Worm (Caenorhabditis elegans) whole organism, L4 larva: ENCODE results near the gene F21C10.7.

Experiments
- D1046.2 ChIP-seq: fragments of 200-800 bp; sonication (Bioruptor generic); IDR thresholded peaks from 2 replicates; pipeline ENCODE4 v1.3.6; 2022; ENCODE audit warnings: missing genetic modification characterization, missing compliant biosample characterization
- F26F4.8 ChIP-seq: fragments of 200-800 bp; sonication (Bioruptor generic); conservative IDR thresholded peaks from 2 replicates; pipeline ENCODE4 v1.3.6; 2022; ENCODE audit warnings: missing genetic modification characterization, missing compliant biosample characterization
- R02D3.7 ChIP-seq: fragments of 150-350 bp; sonication (generic microtip); optimal IDR thresholded peaks from 3 replicates; lab custom pipeline; 2014; ENCODE audit warnings: missing biosample characterization, missing genetic modification characterization
- T20F7.1 ChIP-seq: fragments of 200-800 bp; sonication (Bioruptor generic); optimal IDR thresholded peaks from 2 replicates; lab custom pipeline; 2018; ENCODE audit warnings: mild to moderate bottlenecking, missing genetic modification characterization, missing compliant biosample characterization
- Y75B8A.6 ChIP-seq: fragments of 200-800 bp; sonication (Bioruptor generic); IDR thresholded peaks from 2 replicates; pipeline ENCODE4 v1.3.6; 2022; ENCODE audit warnings: missing genetic modification reagents, missing genetic modification characterization, missing compliant biosample characterization
- ceh-20 ChIP-seq: fragments of 200-800 bp; sonication (Bioruptor generic); IDR thresholded peaks from 2 replicates; pipeline ENCODE4 v1.3.6; 2022; ENCODE audit warnings: missing genetic modification reagents, missing genetic modification characterization, missing compliant biosample characterization
- ceh-28 ChIP-seq: fragments of 150-350 bp; optimal IDR thresholded peaks from 2 replicates; lab custom pipeline; 2014; ENCODE audit warnings: missing biosample characterization, missing genetic modification reagents, missing genetic modification characterization
- ceh-32 ChIP-seq: sonication (generic microtip); optimal IDR thresholded peaks from 2 replicates; lab custom pipeline; 2016; ENCODE audit warnings: mild to moderate bottlenecking, missing genetic modification characterization, missing compliant biosample characterization; ENCODE audit not compliant: poor library complexity
- ceh-44 ChIP-seq: fragments of 200-800 bp; sonication (Bioruptor generic); IDR thresholded peaks from 2 replicates; pipeline ENCODE4 v1.3.6; 2022; ENCODE audit warnings: missing genetic modification reagents, missing genetic modification characterization, missing compliant biosample characterization
- daf-12 ChIP-seq: fragments of 150-350 bp; optimal IDR thresholded peaks from 2 replicates; lab custom pipeline; 2014; ENCODE audit warnings: missing biosample characterization, missing genetic modification reagents, missing genetic modification characterization
- daf-16 ChIP-seq, 3 experiments: sonication (generic microtip); optimal IDR thresholded peaks; 2 replicates each; lab custom pipeline; 2016 to 2017; ENCODE audit warnings: missing genetic modification characterization in 3 of 3, missing genetic modification reagents in 3 of 3, mild to moderate bottlenecking in 2 of 3, missing compliant biosample characterization in 2 of 3, missing biosample characterization in 1 of 3, moderate library complexity in 1 of 3
- daf-8 ChIP-seq: fragments of 200-800 bp; sonication (Bioruptor generic); IDR thresholded peaks from 2 replicates; pipeline ENCODE4 v1.3.6; 2022; ENCODE audit warnings: missing genetic modification characterization, missing compliant biosample characterization
- dmd-9 ChIP-seq: fragments of 200-800 bp; sonication (Bioruptor generic); IDR thresholded peaks from 2 replicates; pipeline ENCODE4 v1.3.6; 2022; ENCODE audit warnings: missing genetic modification reagents, missing genetic modification characterization, missing compliant biosample characterization
- dpl-1 ChIP-seq: fragments of 150-350 bp; optimal IDR thresholded peaks from 2 replicates; lab custom pipeline; 2014; ENCODE audit warnings: missing biosample characterization, missing genetic modification reagents, missing genetic modification characterization
- duxl-1 ChIP-seq: sonication (generic microtip); optimal IDR thresholded peaks from 2 replicates; lab custom pipeline; 2016; ENCODE audit warnings: mild to moderate bottlenecking, missing genetic modification characterization, moderate library complexity, missing compliant biosample characterization; ENCODE audit not compliant: poor library complexity
- dve-1 ChIP-seq: sonication (generic microtip); optimal IDR thresholded peaks from 2 replicates; lab custom pipeline; 2017; ENCODE audit warnings: antibody characterized with exemption, mild to moderate bottlenecking, missing genetic modification characterization, missing compliant biosample characterization; ENCODE audit not compliant: insufficient read depth
- egl-43 ChIP-seq: fragments of 200-800 bp; sonication (Bioruptor generic); IDR thresholded peaks from 2 replicates; pipeline ENCODE4 v1.3.6; 2022; ENCODE audit warnings: missing genetic modification reagents, missing genetic modification characterization, missing compliant biosample characterization
- fos-1 ChIP-seq: fragments of 150-350 bp; optimal IDR thresholded peaks from 2 replicates; lab custom pipeline; 2014; ENCODE audit warnings: missing biosample characterization, missing genetic modification characterization
- gei-8 ChIP-seq: fragments of 200-800 bp; sonication (Bioruptor generic); optimal IDR thresholded peaks from 2 replicates; lab custom pipeline; 2018; ENCODE audit warnings: mild to moderate bottlenecking, missing genetic modification characterization, missing compliant biosample characterization
- hif-1 ChIP-seq, 2 experiments: sonication (generic microtip); optimal IDR thresholded peaks; 2 replicates each; lab custom pipeline; 2016 to 2017; ENCODE audit warnings: missing compliant biosample characterization in 2 of 2, missing genetic modification characterization in 2 of 2, missing genetic modification reagents in 2 of 2, missing genotype in 2 of 2, mild to moderate bottlenecking in 1 of 2
- hlh-30 ChIP-seq: sonication (generic microtip); optimal IDR thresholded peaks from 2 replicates; lab custom pipeline; 2017; ENCODE audit warnings: antibody characterized with exemption, mild to moderate bottlenecking, missing genetic modification characterization, missing compliant biosample characterization; ENCODE audit not compliant: insufficient read depth
- lin-1 ChIP-seq: fragments of 200-800 bp; sonication (Bioruptor generic); IDR thresholded peaks from 2 replicates; pipeline ENCODE4 v1.3.6; 2022; ENCODE audit warnings: missing genetic modification reagents, missing genetic modification characterization, missing compliant biosample characterization
- lin-13 ChIP-seq: fragments of 150-350 bp; optimal IDR thresholded peaks from 2 replicates; lab custom pipeline; 2014; ENCODE audit warnings: missing biosample characterization, missing genetic modification reagents, missing genetic modification characterization
- lin-29 ChIP-seq: fragments of 200-800 bp; sonication (Bioruptor generic); IDR thresholded peaks from 2 replicates; pipeline ENCODE4 v1.3.6; 2022; ENCODE audit warnings: missing genetic modification reagents, missing genetic modification characterization, missing compliant biosample characterization
- lin-38 ChIP-seq: fragments of 200-800 bp; sonication (Bioruptor generic); IDR thresholded peaks from 2 replicates; pipeline ENCODE4 v1.3.6; 2022; ENCODE audit warnings: missing genetic modification reagents, missing genetic modification characterization, missing compliant biosample characterization
- lin-39 ChIP-seq: fragments of 150-350 bp; optimal IDR thresholded peaks from 2 replicates; lab custom pipeline; 2014; ENCODE audit warnings: missing biosample characterization, missing genetic modification reagents, missing genetic modification characterization
- madf-9 ChIP-seq: fragments of 200-800 bp; sonication (Bioruptor generic); conservative IDR thresholded peaks from 2 replicates; pipeline ENCODE4 v1.3.6; 2022; ENCODE audit warnings: missing genetic modification reagents, missing genetic modification characterization, missing compliant biosample characterization
- mxl-2 ChIP-seq: fragments of 200-800 bp; sonication (Bioruptor generic); conservative IDR thresholded peaks from 2 replicates; pipeline ENCODE4 v1.3.6; 2022; ENCODE audit warnings: missing genetic modification reagents, missing genetic modification characterization, missing compliant biosample characterization
- mxl-3 ChIP-seq: fragments of 200-800 bp; sonication (Bioruptor generic); optimal IDR thresholded peaks from 2 replicates; lab custom pipeline; 2018; ENCODE audit warnings: mild to moderate bottlenecking, missing genetic modification characterization, missing compliant biosample characterization
- nhr-111 ChIP-seq: fragments of 200-800 bp; sonication (Bioruptor generic); optimal IDR thresholded peaks from 2 replicates; lab custom pipeline; 2018; ENCODE audit warnings: mild to moderate bottlenecking, missing genetic modification characterization, missing compliant biosample characterization
- nhr-237 ChIP-seq: sonication (generic microtip); optimal IDR thresholded peaks from 2 replicates; lab custom pipeline; 2017; ENCODE audit warnings: missing biosample characterization, missing genetic modification characterization
- nhr-25 ChIP-seq: sonication (generic microtip); optimal IDR thresholded peaks from 2 replicates; lab custom pipeline; 2017; ENCODE audit warnings: missing genetic modification characterization, mild to moderate bottlenecking, missing compliant biosample characterization, antibody characterized with exemption, moderate library complexity, borderline replicate concordance; ENCODE audit not compliant: insufficient read depth
- nhr-28 ChIP-seq: fragments of 150-350 bp; optimal IDR thresholded peaks from 2 replicates; lab custom pipeline; 2014; ENCODE audit warnings: missing biosample characterization, missing genetic modification characterization
- nhr-42 ChIP-seq: fragments of 200-800 bp; sonication (Bioruptor generic); IDR thresholded peaks from 2 replicates; pipeline ENCODE4 v1.3.6; 2022; ENCODE audit warnings: missing genetic modification characterization, missing compliant biosample characterization
- nhr-6 ChIP-seq: fragments of 150-350 bp; optimal IDR thresholded peaks from 2 replicates; lab custom pipeline; 2014; ENCODE audit warnings: missing biosample characterization, missing genetic modification characterization
- pha-4 ChIP-seq, 2 experiments: fragments of 150-350 bp in 1 of 2; fragments of 200-800 bp in 1 of 2; sonication (Bioruptor generic) in 1 of 2; IDR thresholded peaks in 1 of 2; optimal IDR thresholded peaks in 1 of 2; 2 replicates each; pipeline versions ENCODE4 v1.3.6 to Lab custom; 2014 to 2022; ENCODE audit warnings: missing genetic modification characterization in 2 of 2, missing genetic modification reagents in 2 of 2, missing biosample characterization in 1 of 2, missing compliant biosample characterization in 1 of 2
- php-3 ChIP-seq: fragments of 200-800 bp; sonication (Bioruptor generic); IDR thresholded peaks from 2 replicates; pipeline ENCODE4 v1.3.6; 2022; ENCODE audit warnings: missing genetic modification reagents, missing genetic modification characterization, missing compliant biosample characterization
- set-16 ChIP-seq: fragments of 200-800 bp; sonication (Bioruptor generic); IDR thresholded peaks from 2 replicates; pipeline ENCODE4 v1.3.6; 2022; ENCODE audit warnings: missing genetic modification reagents, missing genetic modification characterization, missing compliant biosample characterization
- skn-1 ChIP-seq: fragments of 150-350 bp; optimal IDR thresholded peaks from 2 replicates; lab custom pipeline; 2014; ENCODE audit warnings: missing biosample characterization, missing genetic modification characterization
- snpc-1.2 ChIP-seq: fragments of 200-800 bp; sonication (Bioruptor generic); IDR thresholded peaks from 2 replicates; pipeline ENCODE4 v1.3.6; 2022; ENCODE audit warnings: missing genetic modification reagents, missing genetic modification characterization, missing compliant biosample characterization
- snpc-4 ChIP-seq: fragments of 150-350 bp; optimal IDR thresholded peaks from 2 replicates; lab custom pipeline; 2014; ENCODE audit warnings: missing biosample characterization, missing genetic modification characterization
- tag-97 ChIP-seq: fragments of 200-800 bp; sonication (Bioruptor generic); IDR thresholded peaks from 2 replicates; pipeline ENCODE4 v1.3.6; 2022; ENCODE audit warnings: missing genetic modification characterization, missing compliant biosample characterization
- tra-1 ChIP-seq: fragments of 200-800 bp; sonication (Bioruptor generic); IDR thresholded peaks from 2 replicates; pipeline ENCODE4 v1.3.6; 2022; ENCODE audit warnings: missing genetic modification reagents, missing genetic modification characterization, missing compliant biosample characterization
- unc-130 ChIP-seq: sonication (generic microtip); optimal IDR thresholded peaks from 2 replicates; lab custom pipeline; 2016; ENCODE audit warnings: missing genetic modification reagents, missing genetic modification characterization, missing compliant biosample characterization
- unc-62 ChIP-seq, 3 experiments: fragments of 150-350 bp in 1 of 3; sonication (generic microtip); optimal IDR thresholded peaks in 2 of 3; peaks in 1 of 3; 1 replicate in 1 of 3; 2 replicates in 2 of 3; lab custom pipeline; 2014 to 2017; ENCODE audit warnings: missing biosample characterization in 3 of 3, missing genetic modification characterization in 3 of 3, missing genetic modification reagents in 3 of 3, missing genotype in 1 of 3
- zag-1 ChIP-seq: fragments of 150-350 bp; optimal IDR thresholded peaks from 2 replicates; lab custom pipeline; 2014; ENCODE audit warnings: missing biosample characterization, missing genetic modification characterization
- zip-2 ChIP-seq: fragments of 150-350 bp; optimal IDR thresholded peaks from 2 replicates; lab custom pipeline; 2014; ENCODE audit warnings: missing biosample characterization, missing genetic modification characterization

F21C10.7 gene

DNA sequence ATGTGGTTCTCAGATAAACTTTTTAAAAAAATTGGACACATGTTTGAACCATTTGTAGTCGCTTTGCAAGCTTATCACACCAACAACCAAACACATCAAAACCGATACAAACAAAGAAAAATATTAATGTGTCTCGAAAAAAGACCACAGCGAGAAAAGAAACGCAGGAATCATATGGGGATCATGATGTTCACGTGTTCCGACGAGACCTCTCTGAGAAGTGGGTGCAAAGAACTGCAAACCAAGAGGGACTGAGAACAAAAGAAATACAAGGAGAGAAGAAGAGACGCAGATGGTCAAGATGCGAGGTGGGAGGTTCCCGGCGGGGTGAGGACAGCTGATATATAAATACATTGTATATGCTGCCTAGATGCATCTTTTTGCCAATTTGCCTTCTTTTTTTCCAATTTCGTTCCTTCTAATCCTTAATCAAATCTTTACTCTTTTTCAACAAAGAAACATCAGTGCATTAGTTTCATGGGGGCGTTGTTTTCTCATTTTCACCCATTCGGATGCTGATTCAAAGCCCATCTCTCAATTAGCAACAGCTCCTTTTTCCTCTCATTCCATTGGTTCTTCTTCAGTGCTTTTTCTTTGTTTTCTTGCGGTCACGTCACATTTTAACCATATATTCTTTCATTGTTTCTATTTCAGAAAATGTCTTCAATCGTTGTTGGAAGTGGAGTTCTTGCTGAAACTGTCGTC, 16.8 kb upstream of the F21C10.7 start, which contains the start of gene F21C10.10 (continued):
- peak; percentile 46; the same call in 1 of the 2 replicates for TF ChIP-seq madf-9 (GFP tag; lab: Robert Waterston, UW)
- peak; percentile 62; the same call in 1 of the 2 replicates for TF ChIP-seq lin-1 (GFP tag; lab: Robert Waterston, UW)
- TF ChIP-seq ceh-32: no peak
- TF ChIP-seq nhr-6 (tag; lab: Kevin White, UChicago): peak; percentile 50
- TF ChIP-seq lin-13 (GFP tag; lab: Kevin White, UChicago): peak; percentile 50
- TF ChIP-seq tag-97 (GFP tag; lab: Robert Waterston, UW): no peak
- peak; percentile 59 for TF ChIP-seq nhr-25 (tag; lab: Kevin White, UChicago)
- TF ChIP-seq ceh-20: peak; percentile 92
- TF ChIP-seq dpl-1 (GFP tag; lab: Kevin White, UChicago): peak; percentile 56
- TF ChIP-seq snpc-4 (tag; lab: Kevin White, UChicago): no peak
- no peak for TF ChIP-seq R02D3.7 (tag; lab: Kevin White, UChicago)
- TF ChIP-seq dmd-9 (GFP tag; lab: Robert Waterston, UW): no peak
- TF ChIP-seq skn-1 (tag; lab: Kevin White, UChicago): no peak
- no peak for TF ChIP-seq duxl-1
- no peak for TF ChIP-seq ceh-28 (tag; lab: Kevin White, UChicago)
- TF ChIP-seq mxl-2: peak; percentile 98
- TF ChIP-seq Y75B8A.6 (GFP tag; lab: Robert Waterston, UW): no peak
- TF ChIP-seq D1046.2 (GFP tag; lab: Robert Waterston, UW): no peak
- TF ChIP-seq nhr-42 (GFP tag; lab: Robert Waterston, UW): no peak; the same call in 1 of the 2 replicates
- TF ChIP-seq php-3 (GFP tag; lab: Robert Waterston, UW): peak; percentile 86
- TF ChIP-seq lin-39: no peak
- peak; percentile 41 to 73 for TF ChIP-seq hif-1 (tag; optimal IDR thresholded peaks at IDR 0.05; lab: Kevin White, UChicago)
- TF ChIP-seq dve-1 (tag; lab: Kevin White, UChicago): peak; percentile 98
- peak; percentile 59 for TF ChIP-seq set-16
- peak; percentile 93 for TF ChIP-seq mxl-3
- no peak for TF ChIP-seq zag-1 (tag; lab: Kevin White, UChicago)
- TF ChIP-seq nhr-28 (tag; lab: Kevin White, UChicago): peak; percentile 98
- TF ChIP-seq T20F7.1 (GFP tag; lab: Kevin White, UChicago): peak; percentile 68
- TF ChIP-seq snpc-1.2 (GFP tag; lab: Robert Waterston, UW): no peak
- peak; percentile 99 for TF ChIP-seq hlh-30 (tag; lab: Kevin White, UChicago)
- TF ChIP-seq unc-62 (GFP tag; optimal IDR thresholded peaks at IDR 0.05 in 1 of 2; lab: Kevin White, UChicago): peak in 1 of 2 experiments; percentile 98
- no peak for TF ChIP-seq unc-62 (tag; optimal IDR thresholded peaks at IDR 0.05; lab: Kevin White, UChicago)
- peak; percentile 98 for TF ChIP-seq gei-8 (GFP tag; lab: Kevin White, UChicago)
- no peak for TF ChIP-seq ceh-44 (GFP tag; lab: Robert Waterston, UW)
- peak; percentile 76 for TF ChIP-seq pha-4 (GFP tag; IDR thresholded peaks at IDR 0.05; lab: Robert Waterston, UW)
- TF ChIP-seq pha-4 (tag; optimal IDR thresholded peaks at IDR 0.05; lab: Kevin White, UChicago): peak; percentile 60
- peak; percentile 31 for TF ChIP-seq zip-2
- peak; percentile 45 for TF ChIP-seq lin-38
- TF ChIP-seq tra-1 (GFP tag; lab: Robert Waterston, UW): peak; percentile 94
- TF ChIP-seq F26F4.8 (GFP tag; lab: Robert Waterston, UW): no peak
- no peak for TF ChIP-seq egl-43 (GFP tag; lab: Robert Waterston, UW)
- no peak for TF ChIP-seq nhr-237
- TF ChIP-seq lin-29 (GFP tag; lab: Robert Waterston, UW): 0 out of 2 replicates have a peak, but pooled peaks have one; percentile 55
- no peak for TF ChIP-seq daf-12 (tag; lab: Kevin White, UChicago)
- TF ChIP-seq fos-1 (tag; lab: Kevin White, UChicago): no peak
- TF ChIP-seq nhr-111 (GFP tag; lab: Kevin White, UChicago): no peak
- no peak for TF ChIP-seq unc-130
- TF ChIP-seq daf-16 (GFP tag; optimal IDR thresholded peaks at IDR 0.05; lab: Kevin White, UChicago): peak; percentile 61 to 92
- peak; percentile 91 for TF ChIP-seq daf-16 (tag; optimal IDR thresholded peaks at IDR 0.05; lab: Kevin White, UChicago)
- no peak for TF ChIP-seq daf-8
